Worm (Caenorhabditis elegans) whole organism, L4 larva: Measurements from ENCODE around the gene sre-36.
A peak's percentile ranks its signal among the peaks of the same experiment; 100 is the strongest.

Experiments
- R02D3.7 ChIP-seq: fragments of 150-350 bp; sonication (generic microtip); optimal IDR thresholded peaks from 3 replicates; lab custom pipeline; 2014; ENCODE audit warnings: missing biosample characterization, missing genetic modification characterization
- Y48G9A.11 ChIP-seq: fragments of 200-800 bp; sonication (Bioruptor generic); IDR thresholded peaks from 2 replicates; pipeline ENCODE4 v1.3.6; 2022; ENCODE audit warnings: missing genetic modification reagents, missing genetic modification characterization, missing compliant biosample characterization
- Y75B8A.6 ChIP-seq: fragments of 200-800 bp; sonication (Bioruptor generic); IDR thresholded peaks from 2 replicates; pipeline ENCODE4 v1.3.6; 2022; ENCODE audit warnings: missing genetic modification reagents, missing genetic modification characterization, missing compliant biosample characterization
- ZK337.2 ChIP-seq: fragments of 200-800 bp; sonication (Bioruptor generic); IDR thresholded peaks from 2 replicates; pipeline ENCODE4 v1.3.6; 2022; ENCODE audit warnings: missing genetic modification reagents, missing genetic modification characterization, missing compliant biosample characterization
- arid-1 ChIP-seq: fragments of 200-800 bp; sonication (Bioruptor generic); conservative IDR thresholded peaks from 2 replicates; pipeline ENCODE4 v1.3.6; 2022; ENCODE audit warnings: missing genetic modification reagents, missing genetic modification characterization, missing compliant biosample characterization
- attf-4 ChIP-seq: sonication (generic microtip); optimal IDR thresholded peaks from 3 replicates; lab custom pipeline; 2017; ENCODE audit warnings: missing biosample characterization, missing genetic modification characterization
- ceh-20 ChIP-seq: fragments of 200-800 bp; sonication (Bioruptor generic); IDR thresholded peaks from 2 replicates; pipeline ENCODE4 v1.3.6; 2022; ENCODE audit warnings: missing genetic modification reagents, missing genetic modification characterization, missing compliant biosample characterization
- ceh-28 ChIP-seq: fragments of 150-350 bp; optimal IDR thresholded peaks from 2 replicates; lab custom pipeline; 2014; ENCODE audit warnings: missing biosample characterization, missing genetic modification reagents, missing genetic modification characterization
- ceh-32 ChIP-seq: sonication (generic microtip); optimal IDR thresholded peaks from 2 replicates; lab custom pipeline; 2016; ENCODE audit warnings: mild to moderate bottlenecking, missing genetic modification characterization, missing compliant biosample characterization; ENCODE audit not compliant: poor library complexity
- ceh-62 ChIP-seq: sonication (generic microtip); optimal IDR thresholded peaks from 2 replicates; lab custom pipeline; 2017; ENCODE audit warnings: missing biosample characterization, missing genetic modification characterization
- ctbp-1 ChIP-seq: fragments of 200-800 bp; sonication (Bioruptor generic); IDR thresholded peaks from 2 replicates; pipeline ENCODE4 v1.3.6; 2022; ENCODE audit warnings: missing genetic modification reagents, missing genetic modification characterization, missing compliant biosample characterization
- daf-8 ChIP-seq: fragments of 200-800 bp; sonication (Bioruptor generic); IDR thresholded peaks from 2 replicates; pipeline ENCODE4 v1.3.6; 2022; ENCODE audit warnings: missing genetic modification characterization, missing compliant biosample characterization
- dmd-6 ChIP-seq: fragments of 200-800 bp; sonication (Bioruptor generic); IDR thresholded peaks from 2 replicates; pipeline ENCODE4 v1.3.6; 2022; ENCODE audit warnings: missing genetic modification reagents, missing genetic modification characterization, missing compliant biosample characterization
- dmd-9 ChIP-seq: fragments of 200-800 bp; sonication (Bioruptor generic); IDR thresholded peaks from 2 replicates; pipeline ENCODE4 v1.3.6; 2022; ENCODE audit warnings: missing genetic modification reagents, missing genetic modification characterization, missing compliant biosample characterization
- dpl-1 ChIP-seq: fragments of 150-350 bp; optimal IDR thresholded peaks from 2 replicates; lab custom pipeline; 2014; ENCODE audit warnings: missing biosample characterization, missing genetic modification reagents, missing genetic modification characterization
- dve-1 ChIP-seq: sonication (generic microtip); optimal IDR thresholded peaks from 2 replicates; lab custom pipeline; 2017; ENCODE audit warnings: antibody characterized with exemption, mild to moderate bottlenecking, missing genetic modification characterization, missing compliant biosample characterization; ENCODE audit not compliant: insufficient read depth
- egl-27 ChIP-seq: sonication (generic microtip); optimal IDR thresholded peaks from 3 replicates; lab custom pipeline; 2017; ENCODE audit warnings: missing biosample characterization, missing genetic modification reagents, missing genetic modification characterization
- hlh-11 ChIP-seq: fragments of 200-800 bp; sonication (Bioruptor generic); optimal IDR thresholded peaks from 2 replicates; lab custom pipeline; 2018; ENCODE audit warnings: mild to moderate bottlenecking, missing genetic modification characterization, missing compliant biosample characterization
- hmg-1.1 ChIP-seq: fragments of 200-800 bp; sonication (Bioruptor generic); IDR thresholded peaks from 2 replicates; pipeline ENCODE4 v1.3.6; 2022; ENCODE audit warnings: missing genetic modification reagents, missing genetic modification characterization, missing compliant biosample characterization
- lin-38 ChIP-seq: fragments of 200-800 bp; sonication (Bioruptor generic); IDR thresholded peaks from 2 replicates; pipeline ENCODE4 v1.3.6; 2022; ENCODE audit warnings: missing genetic modification reagents, missing genetic modification characterization, missing compliant biosample characterization
- lin-39 ChIP-seq: fragments of 150-350 bp; optimal IDR thresholded peaks from 2 replicates; lab custom pipeline; 2014; ENCODE audit warnings: missing biosample characterization, missing genetic modification reagents, missing genetic modification characterization
- lir-3 ChIP-seq: sonication (generic microtip); optimal IDR thresholded peaks from 2 replicates; lab custom pipeline; 2016; ENCODE audit warnings: mild to moderate bottlenecking, missing genetic modification characterization, missing compliant biosample characterization
- lsy-2 ChIP-seq, 2 experiments: fragments of 150-350 bp in 1 of 2; sonication (generic microtip) in 1 of 2; optimal IDR thresholded peaks; 2 replicates each; lab custom pipeline; 2014 to 2017; ENCODE audit warnings: missing biosample characterization in 2 of 2, missing genetic modification characterization in 2 of 2
- madf-5 ChIP-seq, 2 experiments: fragments of 200-800 bp; sonication (Bioruptor generic); IDR thresholded peaks; 2 replicates each; pipeline ENCODE4 v1.3.6; 2022; ENCODE audit warnings: missing compliant biosample characterization in 2 of 2, missing genetic modification characterization in 2 of 2
- mep-1 ChIP-seq: fragments of 150-350 bp; sonication (generic microtip); optimal IDR thresholded peaks from 3 replicates; lab custom pipeline; 2014; ENCODE audit warnings: missing biosample characterization, missing genetic modification characterization
- mes-2 ChIP-seq: sonication (generic microtip); optimal IDR thresholded peaks from 2 replicates; lab custom pipeline; 2016; ENCODE audit warnings: missing genotype, mild to moderate bottlenecking, missing genetic modification characterization, missing compliant biosample characterization; ENCODE audit not compliant: poor library complexity, severe bottlenecking
- mxl-2 ChIP-seq: fragments of 200-800 bp; sonication (Bioruptor generic); conservative IDR thresholded peaks from 2 replicates; pipeline ENCODE4 v1.3.6; 2022; ENCODE audit warnings: missing genetic modification reagents, missing genetic modification characterization, missing compliant biosample characterization
- nhr-102 ChIP-seq: sonication (generic microtip); optimal IDR thresholded peaks from 2 replicates; lab custom pipeline; 2016; ENCODE audit warnings: mild to moderate bottlenecking, missing genetic modification characterization, moderate library complexity, missing compliant biosample characterization
- nhr-28 ChIP-seq: fragments of 150-350 bp; optimal IDR thresholded peaks from 2 replicates; lab custom pipeline; 2014; ENCODE audit warnings: missing biosample characterization, missing genetic modification characterization
- nhr-41 ChIP-seq: fragments of 200-800 bp; sonication (Bioruptor generic); IDR thresholded peaks from 2 replicates; pipeline ENCODE4 v1.3.6; 2022; ENCODE audit warnings: missing genetic modification reagents, missing genetic modification characterization, missing compliant biosample characterization
- nhr-42 ChIP-seq: fragments of 200-800 bp; sonication (Bioruptor generic); IDR thresholded peaks from 2 replicates; pipeline ENCODE4 v1.3.6; 2022; ENCODE audit warnings: missing genetic modification characterization, missing compliant biosample characterization
- nhr-48 ChIP-seq: sonication (generic microtip); optimal IDR thresholded peaks from 2 replicates; lab custom pipeline; 2016; ENCODE audit warnings: mild to moderate bottlenecking, missing genetic modification characterization, missing compliant biosample characterization
- nhr-77 ChIP-seq: fragments of 150-350 bp; optimal IDR thresholded peaks from 2 replicates; lab custom pipeline; 2014; ENCODE audit warnings: missing biosample characterization, missing genetic modification characterization
- pha-4 ChIP-seq, 2 experiments: fragments of 150-350 bp in 1 of 2; fragments of 200-800 bp in 1 of 2; sonication (Bioruptor generic) in 1 of 2; IDR thresholded peaks in 1 of 2; optimal IDR thresholded peaks in 1 of 2; 2 replicates each; pipeline versions ENCODE4 v1.3.6 to Lab custom; 2014 to 2022; ENCODE audit warnings: missing genetic modification characterization in 2 of 2, missing genetic modification reagents in 2 of 2, missing biosample characterization in 1 of 2, missing compliant biosample characterization in 1 of 2
- php-3 ChIP-seq: fragments of 200-800 bp; sonication (Bioruptor generic); IDR thresholded peaks from 2 replicates; pipeline ENCODE4 v1.3.6; 2022; ENCODE audit warnings: missing genetic modification reagents, missing genetic modification characterization, missing compliant biosample characterization
- pqm-1 ChIP-seq: sonication (generic microtip); optimal IDR thresholded peaks from 2 replicates; lab custom pipeline; 2017; ENCODE audit warnings: missing biosample characterization, missing genetic modification characterization
- sdz-12 ChIP-seq: fragments of 200-800 bp; sonication (Bioruptor generic); optimal IDR thresholded peaks from 2 replicates; lab custom pipeline; 2018; ENCODE audit warnings: mild to moderate bottlenecking, missing genetic modification characterization, missing compliant biosample characterization
- set-16 ChIP-seq: fragments of 200-800 bp; sonication (Bioruptor generic); IDR thresholded peaks from 2 replicates; pipeline ENCODE4 v1.3.6; 2022; ENCODE audit warnings: missing genetic modification reagents, missing genetic modification characterization, missing compliant biosample characterization
- snpc-4 ChIP-seq: fragments of 150-350 bp; optimal IDR thresholded peaks from 2 replicates; lab custom pipeline; 2014; ENCODE audit warnings: missing biosample characterization, missing genetic modification characterization
- tra-1 ChIP-seq: fragments of 200-800 bp; sonication (Bioruptor generic); IDR thresholded peaks from 2 replicates; pipeline ENCODE4 v1.3.6; 2022; ENCODE audit warnings: missing genetic modification reagents, missing genetic modification characterization, missing compliant biosample characterization
- unc-39 ChIP-seq: sonication (generic microtip); optimal IDR thresholded peaks from 2 replicates; lab custom pipeline; 2017; ENCODE audit warnings: missing biosample characterization, missing genetic modification characterization
- unc-62 ChIP-seq, 3 experiments: fragments of 150-350 bp in 1 of 3; sonication (generic microtip); optimal IDR thresholded peaks in 2 of 3; peaks in 1 of 3; 1 replicate in 1 of 3; 2 replicates in 2 of 3; lab custom pipeline; 2014 to 2017; ENCODE audit warnings: missing biosample characterization in 3 of 3, missing genetic modification characterization in 3 of 3, missing genetic modification reagents in 3 of 3, missing genotype in 1 of 3
- zag-1 ChIP-seq: fragments of 150-350 bp; optimal IDR thresholded peaks from 2 replicates; lab custom pipeline; 2014; ENCODE audit warnings: missing biosample characterization, missing genetic modification characterization
- zfp-2 ChIP-seq: sonication (generic microtip); optimal IDR thresholded peaks from 2 replicates; lab custom pipeline; 2016; ENCODE audit warnings: mild to moderate bottlenecking, missing genetic modification characterization, missing compliant biosample characterization
- zip-11 ChIP-seq: fragments of 200-800 bp; sonication (Bioruptor generic); IDR thresholded peaks from 2 replicates; pipeline ENCODE4 v1.3.6; 2022; ENCODE audit warnings: missing genetic modification characterization, missing compliant biosample characterization
- ztf-11 ChIP-seq: fragments of 150-350 bp; optimal IDR thresholded peaks from 2 replicates; lab custom pipeline; 2014; ENCODE audit warnings: missing biosample characterization, missing genetic modification characterization

The sre-36 gene

DNA sequence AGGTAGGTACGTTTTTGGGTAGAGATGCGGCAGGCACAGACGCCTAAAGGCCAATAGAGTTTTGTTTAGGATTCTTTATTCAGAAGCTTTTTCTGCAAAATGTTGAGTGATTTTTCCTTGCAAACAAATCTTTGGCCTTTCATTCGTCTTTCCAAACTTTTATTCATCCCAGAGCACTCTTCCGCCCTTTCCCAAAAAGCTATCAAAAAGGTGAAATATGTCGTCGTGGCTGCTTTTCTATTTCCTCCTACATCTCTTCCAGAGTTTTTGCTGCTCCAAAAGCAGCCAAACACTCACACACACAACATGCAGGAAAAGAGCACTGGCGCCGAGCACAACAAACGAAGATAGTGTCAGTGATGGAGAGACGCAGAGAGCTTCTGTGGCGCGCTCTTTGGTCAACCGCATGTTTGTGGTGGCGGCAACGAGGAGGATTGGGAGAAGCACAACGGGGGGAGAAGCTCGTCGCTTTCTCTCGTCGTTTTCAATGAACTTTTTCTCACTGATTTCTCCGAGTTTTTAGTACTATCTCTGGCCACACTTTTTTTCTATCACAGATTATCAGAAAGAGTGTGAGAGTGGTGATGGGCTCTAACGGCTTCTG, 48.6 kb upstream of the sre-36 start (continued):
- TF ChIP-seq nhr-48 (peak; percentile 19), set-16 (GFP tag; lab: Robert Waterston, UW) (peak; percentile 50), ceh-62 (tag; lab: Kevin White, UChicago) (no peak), dmd-6 (GFP tag; lab: Robert Waterston, UW) (peak; percentile 78), lir-3 (no peak), madf-5 (GFP tag; IDR thresholded peaks at IDR 0.05; lab: Robert Waterston, UW) (no peak), sdz-12 (GFP tag; lab: Kevin White, UChicago) (no peak), zag-1 (no peak), pqm-1 (tag; lab: Kevin White, UChicago) (peak; percentile 42), R02D3.7 (tag; lab: Kevin White, UChicago) (no peak), snpc-4 (no peak)

DNA sequence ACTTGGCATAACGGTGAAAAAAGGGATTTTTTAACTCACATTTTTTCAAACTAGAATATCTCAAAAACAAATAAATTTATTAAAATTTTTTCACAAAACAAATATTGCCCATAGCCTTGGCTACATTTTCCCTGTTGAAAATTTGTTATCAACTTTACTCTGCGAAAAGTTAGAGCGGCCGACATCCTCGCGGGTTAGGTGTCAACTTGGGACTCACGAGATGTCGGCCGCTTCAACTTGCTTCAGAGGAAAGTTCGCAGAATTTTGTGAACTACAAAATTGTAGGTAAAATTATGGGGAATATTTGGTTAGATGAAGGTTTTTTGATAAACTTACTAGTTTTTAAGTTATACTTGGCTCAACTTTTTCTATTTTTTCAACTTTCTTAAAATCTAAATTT, 47.7 kb upstream of the sre-36 start:
- TF ChIP-seq snpc-4 = peak; percentile 23
- TF ChIP-seq hlh-11 = no peak
- TF ChIP-seq, all 104 proteins: peak for 1

DNA sequence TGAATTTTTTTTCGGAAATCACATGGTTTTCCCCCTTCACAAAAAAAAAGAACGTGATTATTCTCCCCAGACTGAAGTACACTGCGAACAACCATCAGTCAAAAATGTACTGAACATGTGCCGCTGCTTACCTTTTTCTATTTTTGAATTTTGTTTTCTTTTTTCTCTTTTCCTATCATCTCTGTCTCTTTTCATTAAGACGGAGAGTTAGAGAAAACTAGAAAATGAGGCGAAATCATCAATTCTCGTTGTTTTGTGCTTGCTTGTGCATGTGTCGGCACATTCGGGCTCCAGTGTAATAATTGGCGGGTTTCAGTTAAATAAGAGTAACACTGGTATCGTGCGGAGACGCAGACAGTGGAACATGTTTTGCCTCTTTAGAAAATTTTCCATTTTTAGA, 47.2 kb upstream of the sre-36 start:
- TF ChIP-seq unc-39 (tag; lab: Kevin White, UChicago) (no peak), mes-2 (tag; lab: Kevin White, UChicago) (peak; percentile 16), php-3 (GFP tag; lab: Robert Waterston, UW) (no peak), lin-38 (GFP tag; lab: Robert Waterston, UW) (no peak), unc-62 (GFP tag; optimal IDR thresholded peaks at IDR 0.05 in 1 of 2; lab: Kevin White, UChicago) (peak in 1 of 2 experiments; percentile 42), unc-62 (tag; optimal IDR thresholded peaks at IDR 0.05; lab: Kevin White, UChicago) (no peak), dpl-1 (GFP tag; lab: Kevin White, UChicago) (no peak), Y48G9A.11 (GFP tag; lab: Robert Waterston, UW) (no peak), nhr-42 (GFP tag; lab: Robert Waterston, UW) (no peak), hmg-1.1 (GFP tag; lab: Robert Waterston, UW) (0 out of 2 replicates have a peak, but pooled peaks have one; percentile 11), ceh-32 (no peak), ctbp-1 (GFP tag; lab: Robert Waterston, UW) (0 out of 2 replicates have a peak, but pooled peaks have one; percentile 32), lsy-2 (tag; optimal IDR thresholded peaks at IDR 0.05; lab: Kevin White, UChicago) (peak in 1 of 2 experiments; percentile 48), dve-1 (peak; percentile 59), mxl-2 (no peak), nhr-77 (tag; lab: Kevin White, UChicago) (peak; percentile 50), dmd-9 (GFP tag; lab: Robert Waterston, UW) (no peak), nhr-28 (peak; percentile 91), zfp-2 (tag; lab: Kevin White, UChicago) (no peak), lin-39 (tag; lab: Kevin White, UChicago) (no peak), ceh-20 (no peak; the same call in 1 of the 2 replicates), egl-27 (tag; lab: Kevin White, UChicago) (no peak), snpc-4 (no peak), tra-1 (GFP tag; lab: Robert Waterston, UW) (no peak), attf-4 (tag; lab: Kevin White, UChicago) (no peak), ceh-28 (no peak), nhr-48 (peak; percentile 42), daf-8 (GFP tag; lab: Robert Waterston, UW) (no peak), arid-1 (no peak), mep-1 (tag; lab: Kevin White, UChicago) (peak; percentile 43), nhr-41 (GFP tag; lab: Robert Waterston, UW) (no peak), ZK337.2 (GFP tag; lab: Robert Waterston, UW) (no peak), zag-1 (no peak), zip-11 (no peak), Y75B8A.6 (GFP tag; lab: Robert Waterston, UW) (no peak), nhr-102 (peak; percentile 16), ztf-11 (tag; lab: Kevin White, UChicago) (no peak), pha-4 (GFP tag; IDR thresholded peaks at IDR 0.05; lab: Robert Waterston, UW) (no peak), pha-4 (tag; optimal IDR thresholded peaks at IDR 0.05; lab: Kevin White, UChicago) (no peak)
